Worm (Caenorhabditis elegans) whole organism, L1 larva: ENCODE data around the gene F28B12.1.

Experiments used
- nhr-47 ChIP-seq: sonication (generic microtip); optimal IDR thresholded peaks from 2 replicates; lab custom pipeline; 2016; ENCODE audit warnings: mild to moderate bottlenecking, missing genetic modification characterization, moderate library complexity, missing compliant biosample characterization
- nhr-90 ChIP-seq: sonication (generic microtip); optimal IDR thresholded peaks from 2 replicates; lab custom pipeline; 2016; ENCODE audit warnings: mild to moderate bottlenecking, missing genetic modification characterization, missing compliant biosample characterization; ENCODE audit not compliant: poor library complexity
- rnt-1 ChIP-seq: sonication (generic microtip); optimal IDR thresholded peaks from 2 replicates; lab custom pipeline; 2016; ENCODE audit warnings: mild to moderate bottlenecking, missing genetic modification characterization, moderate library complexity, missing compliant biosample characterization
- unc-98 ChIP-seq: fragments of 200-800 bp; sonication (Bioruptor generic); IDR thresholded peaks from 2 replicates; pipeline ENCODE4 v1.3.6; 2022; ENCODE audit warnings: missing genetic modification characterization, missing compliant biosample characterization

DNA sequence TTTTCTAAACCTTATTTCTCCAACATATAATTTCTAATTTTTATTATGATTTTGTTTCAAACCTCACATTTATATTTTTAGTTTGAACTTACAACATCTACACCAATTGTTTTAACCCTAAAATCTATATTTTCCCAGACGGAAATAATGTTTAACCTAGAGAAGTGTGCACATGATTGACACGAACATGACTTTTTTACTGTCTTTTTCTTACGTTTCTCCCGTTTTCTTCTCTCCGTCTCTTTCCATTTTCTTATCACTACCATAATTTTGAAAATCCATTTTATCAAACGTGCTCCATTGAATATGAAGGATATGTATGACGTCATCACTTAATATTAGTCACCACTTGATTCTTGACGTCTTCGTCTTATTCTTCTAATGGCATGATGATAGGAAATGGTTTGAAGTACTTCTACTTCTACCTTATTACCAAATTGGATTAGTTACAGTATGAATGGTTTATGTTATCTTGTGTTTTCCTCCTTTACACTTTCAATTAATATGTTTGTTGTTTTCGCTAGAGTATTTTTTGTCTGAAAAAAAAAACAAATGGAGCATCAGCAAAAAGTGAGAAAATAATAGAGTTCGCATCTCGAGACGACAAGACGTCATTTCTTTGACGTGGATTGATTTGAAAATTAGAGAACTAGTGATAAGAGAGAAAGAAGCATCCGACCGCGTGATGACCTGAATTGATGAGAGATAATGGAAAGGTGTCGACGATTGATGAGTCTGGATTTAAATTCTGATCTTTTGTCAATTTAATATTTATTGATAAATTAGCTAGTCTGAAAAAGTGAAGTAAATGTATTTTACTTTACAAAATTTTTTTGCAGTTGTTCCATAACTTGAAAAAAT is 10.6 kb upstream of the F28B12.1 start:
- TF ChIP-seq rnt-1 (tag; lab: Kevin White, UChicago): peak; percentile 76
- peak; percentile 14 for TF ChIP-seq nhr-90 (tag; lab: Kevin White, UChicago)
- TF ChIP-seq unc-98 (GFP tag; lab: Robert Waterston, UW): no peak
- TF ChIP-seq nhr-47: peak; percentile 29
